Worm (Caenorhabditis elegans) whole organism, L3 larva: ENCODE measurements around the gene arrd-8.

Source experiments
- R02D3.7 ChIP-seq: fragments of 150-350 bp; optimal IDR thresholded peaks from 2 replicates; lab custom pipeline; 2014; ENCODE audit warnings: missing biosample characterization, missing genetic modification characterization
- ZK546.5 ChIP-seq: sonication (generic microtip); optimal IDR thresholded peaks from 2 replicates; lab custom pipeline; 2017; ENCODE audit warnings: missing biosample characterization, missing genetic modification characterization
- aly-2 ChIP-seq: fragments of 150-350 bp; optimal IDR thresholded peaks from 2 replicates; lab custom pipeline; 2014; ENCODE audit warnings: missing biosample characterization, missing genetic modification characterization
- ama-1 ChIP-seq: fragments of 150-350 bp; optimal IDR thresholded peaks from 2 replicates; lab custom pipeline; 2018
- ceh-16 ChIP-seq: sonication (generic microtip); optimal IDR thresholded peaks from 2 replicates; lab custom pipeline; 2017; ENCODE audit warnings: missing biosample characterization, missing genetic modification characterization
- ceh-28 ChIP-seq: fragments of 150-350 bp; optimal IDR thresholded peaks from 2 replicates; lab custom pipeline; 2014; ENCODE audit warnings: missing biosample characterization, missing genetic modification reagents, missing genetic modification characterization
- ceh-82 ChIP-seq: fragments of 150-350 bp; optimal IDR thresholded peaks from 2 replicates; lab custom pipeline; 2014; ENCODE audit warnings: missing biosample characterization, missing genetic modification characterization
- ceh-9 ChIP-seq: sonication (generic microtip); optimal IDR thresholded peaks from 2 replicates; lab custom pipeline; 2018; ENCODE audit warnings: missing biosample characterization, missing genetic modification characterization
- daf-12 ChIP-seq: fragments of 150-350 bp; optimal IDR thresholded peaks from 2 replicates; lab custom pipeline; 2014; ENCODE audit warnings: missing biosample characterization, missing genetic modification reagents, missing genetic modification characterization
- egl-27 ChIP-seq: sonication (generic microtip); optimal IDR thresholded peaks from 4 replicates; lab custom pipeline; 2017; ENCODE audit warnings: missing biosample characterization, missing genetic modification reagents, missing genetic modification characterization
- egl-5 ChIP-seq: fragments of 150-350 bp; optimal IDR thresholded peaks from 2 replicates; lab custom pipeline; 2017; ENCODE audit warnings: missing biosample characterization, missing genetic modification reagents, missing genetic modification characterization, inconsistent platforms
- elt-1 ChIP-seq: fragments of 150-350 bp; optimal IDR thresholded peaks from 2 replicates; lab custom pipeline; 2014; ENCODE audit warnings: missing biosample characterization, missing genetic modification characterization
- elt-2 ChIP-seq: sonication (generic microtip); optimal IDR thresholded peaks from 2 replicates; lab custom pipeline; 2016; ENCODE audit warnings: missing genetic modification reagents, mild to moderate bottlenecking, missing genetic modification characterization, missing compliant biosample characterization
- elt-3 ChIP-seq, 3 experiments: fragments of 150-350 bp in 1 of 3; sonication (generic microtip) in 2 of 3; optimal IDR thresholded peaks; 2 replicates in 2 of 3; 4 replicates in 1 of 3; lab custom pipeline; 2014 to 2017; ENCODE audit warnings: missing biosample characterization in 3 of 3, missing genetic modification characterization in 3 of 3
- eor-1 ChIP-seq, 2 experiments: fragments of 150-350 bp; optimal IDR thresholded peaks; 2 replicates each; lab custom pipeline; 2014 to 2018; ENCODE audit warnings: missing biosample characterization in 2 of 2, missing genetic modification characterization in 2 of 2
- fkh-10 ChIP-seq: sonication (generic microtip); optimal IDR thresholded peaks from 2 replicates; lab custom pipeline; 2017; ENCODE audit warnings: missing biosample characterization, missing genetic modification reagents, missing genetic modification characterization
- fkh-2 ChIP-seq: fragments of 150-350 bp; optimal IDR thresholded peaks from 2 replicates; lab custom pipeline; 2014; ENCODE audit warnings: missing biosample characterization, missing genetic modification reagents, missing genetic modification characterization
- fos-1 ChIP-seq: fragments of 150-350 bp; optimal IDR thresholded peaks from 2 replicates; lab custom pipeline; 2014; ENCODE audit warnings: missing biosample characterization, missing genetic modification characterization
- hmg-11 ChIP-seq: sonication (generic microtip); optimal IDR thresholded peaks from 2 replicates; lab custom pipeline; 2016; ENCODE audit warnings: missing genetic modification characterization, missing compliant biosample characterization
- jun-1 ChIP-seq: fragments of 150-350 bp; optimal IDR thresholded peaks from 2 replicates; lab custom pipeline; 2014; ENCODE audit warnings: missing biosample characterization, missing genetic modification reagents, missing genetic modification characterization
- lin-15B ChIP-seq: fragments of 150-350 bp; optimal IDR thresholded peaks from 2 replicates; lab custom pipeline; 2014; ENCODE audit warnings: missing biosample characterization, missing genetic modification characterization
- lin-39 ChIP-seq: fragments of 150-350 bp; optimal IDR thresholded peaks from 2 replicates; lab custom pipeline; 2018; ENCODE audit warnings: missing biosample characterization, missing genetic modification reagents, missing genetic modification characterization
- lsy-12 ChIP-seq: sonication (generic microtip); optimal IDR thresholded peaks from 2 replicates; lab custom pipeline; 2016; ENCODE audit warnings: mild to moderate bottlenecking, missing genetic modification characterization, missing compliant biosample characterization
- mdl-1 ChIP-seq: fragments of 150-350 bp; optimal IDR thresholded peaks from 2 replicates; lab custom pipeline; 2014; ENCODE audit warnings: missing biosample characterization, missing genetic modification characterization
- mml-1 ChIP-seq: fragments of 150-350 bp; sonication (generic microtip); optimal IDR thresholded peaks from 3 replicates; lab custom pipeline; 2014; ENCODE audit warnings: missing biosample characterization, missing genetic modification characterization
- nfya-1 ChIP-seq: sonication (generic microtip); optimal IDR thresholded peaks from 2 replicates; lab custom pipeline; 2017; ENCODE audit warnings: missing genetic modification characterization, mild to moderate bottlenecking, missing compliant biosample characterization, antibody characterized with exemption, moderate library complexity; ENCODE audit not compliant: insufficient read depth
- nhr-11 ChIP-seq: fragments of 150-350 bp; optimal IDR thresholded peaks from 2 replicates; lab custom pipeline; 2014; ENCODE audit warnings: missing biosample characterization, missing genetic modification characterization
- nhr-12 ChIP-seq: fragments of 150-350 bp; optimal IDR thresholded peaks from 2 replicates; lab custom pipeline; 2014; ENCODE audit warnings: missing biosample characterization, missing genetic modification characterization
- nhr-23 ChIP-seq: fragments of 150-350 bp; optimal IDR thresholded peaks from 2 replicates; lab custom pipeline; 2014; ENCODE audit warnings: missing biosample characterization, missing genetic modification reagents, missing genetic modification characterization
- nhr-237 ChIP-seq: fragments of 150-350 bp; optimal IDR thresholded peaks from 2 replicates; lab custom pipeline; 2014; ENCODE audit warnings: missing biosample characterization, missing genetic modification characterization
- nhr-25 ChIP-seq: sonication (generic microtip); optimal IDR thresholded peaks from 2 replicates; lab custom pipeline; 2017; ENCODE audit warnings: missing biosample characterization, missing genetic modification characterization
- nhr-28 ChIP-seq: fragments of 150-350 bp; optimal IDR thresholded peaks from 2 replicates; lab custom pipeline; 2014; ENCODE audit warnings: missing biosample characterization, missing genetic modification characterization
- nhr-43 ChIP-seq: sonication (generic microtip); optimal IDR thresholded peaks from 2 replicates; lab custom pipeline; 2016; ENCODE audit warnings: mild to moderate bottlenecking, missing genetic modification characterization, missing compliant biosample characterization; ENCODE audit not compliant: poor library complexity, severe bottlenecking
- nhr-67 ChIP-seq: fragments of 150-350 bp; optimal IDR thresholded peaks from 2 replicates; lab custom pipeline; 2014; ENCODE audit warnings: missing biosample characterization, missing genetic modification characterization
- nhr-76 ChIP-seq: fragments of 150-350 bp; sonication (generic microtip); optimal IDR thresholded peaks from 5 replicates; lab custom pipeline; 2014; ENCODE audit warnings: missing biosample characterization, missing genetic modification characterization
- nhr-77 ChIP-seq: fragments of 150-350 bp; optimal IDR thresholded peaks from 2 replicates; lab custom pipeline; 2014; ENCODE audit warnings: missing biosample characterization, missing genetic modification characterization
- pha-4 ChIP-seq: fragments of 150-350 bp; optimal IDR thresholded peaks from 2 replicates; lab custom pipeline; 2014; ENCODE audit warnings: missing biosample characterization, missing genetic modification reagents, missing genetic modification characterization
- pqm-1 ChIP-seq: fragments of 150-350 bp; optimal IDR thresholded peaks from 2 replicates; lab custom pipeline; 2017; ENCODE audit warnings: missing biosample characterization, missing genetic modification characterization, inconsistent platforms
- sea-2 ChIP-seq: fragments of 150-350 bp; sonication (generic microtip); optimal IDR thresholded peaks from 4 replicates; lab custom pipeline; 2014; ENCODE audit warnings: missing biosample characterization, missing genetic modification reagents, missing genetic modification characterization
- skn-1 ChIP-seq: fragments of 150-350 bp; optimal IDR thresholded peaks from 2 replicates; lab custom pipeline; 2014; ENCODE audit warnings: missing biosample characterization, missing genetic modification characterization
- snpc-4 ChIP-seq: fragments of 150-350 bp; optimal IDR thresholded peaks from 2 replicates; lab custom pipeline; 2014; ENCODE audit warnings: missing biosample characterization, missing genetic modification characterization
- tbx-2 ChIP-seq: sonication (generic microtip); optimal IDR thresholded peaks from 2 replicates; lab custom pipeline; 2016; ENCODE audit warnings: mild to moderate bottlenecking, missing genetic modification characterization, missing compliant biosample characterization
- unc-39 ChIP-seq: sonication (generic microtip); optimal IDR thresholded peaks from 4 replicates; lab custom pipeline; 2017; ENCODE audit warnings: missing biosample characterization, missing genetic modification characterization
- unc-62 ChIP-seq: fragments of 150-350 bp; sonication (generic microtip); optimal IDR thresholded peaks from 4 replicates; lab custom pipeline; 2014; ENCODE audit warnings: missing biosample characterization, missing genetic modification reagents, missing genetic modification characterization
- zag-1 ChIP-seq: fragments of 150-350 bp; optimal IDR thresholded peaks from 2 replicates; lab custom pipeline; 2014; ENCODE audit warnings: missing biosample characterization, missing genetic modification characterization
- ztf-11 ChIP-seq: fragments of 150-350 bp; optimal IDR thresholded peaks from 2 replicates; lab custom pipeline; 2014; ENCODE audit warnings: missing biosample characterization, missing genetic modification characterization
- ztf-4 ChIP-seq: fragments of 150-350 bp; optimal IDR thresholded peaks from 2 replicates; lab custom pipeline; 2014; ENCODE audit warnings: missing biosample characterization, missing genetic modification characterization

Gene arrd-8

DNA sequence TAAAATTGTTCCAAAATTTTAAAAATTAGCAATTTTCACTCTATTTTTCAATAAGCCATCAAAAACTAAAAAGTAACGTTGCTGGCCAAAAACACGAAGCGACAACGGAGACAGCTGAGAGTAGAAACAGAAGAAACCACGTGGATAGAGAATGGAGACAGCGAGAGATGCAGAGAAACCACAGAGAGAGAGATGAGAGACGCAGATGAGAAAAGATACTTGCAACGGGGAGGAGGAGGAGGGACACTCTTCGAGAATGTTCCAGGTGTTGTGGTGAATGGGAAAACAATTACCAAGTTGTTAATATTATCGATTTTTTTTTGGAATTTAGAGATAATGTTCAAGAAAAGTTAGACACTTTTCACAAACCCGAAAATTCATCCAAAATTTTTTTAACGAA lies 37.5 kb downstream of the arrd-8 start (continued):
- no peak for TF ChIP-seq daf-12 (tag; lab: Kevin White, UChicago)

DNA sequence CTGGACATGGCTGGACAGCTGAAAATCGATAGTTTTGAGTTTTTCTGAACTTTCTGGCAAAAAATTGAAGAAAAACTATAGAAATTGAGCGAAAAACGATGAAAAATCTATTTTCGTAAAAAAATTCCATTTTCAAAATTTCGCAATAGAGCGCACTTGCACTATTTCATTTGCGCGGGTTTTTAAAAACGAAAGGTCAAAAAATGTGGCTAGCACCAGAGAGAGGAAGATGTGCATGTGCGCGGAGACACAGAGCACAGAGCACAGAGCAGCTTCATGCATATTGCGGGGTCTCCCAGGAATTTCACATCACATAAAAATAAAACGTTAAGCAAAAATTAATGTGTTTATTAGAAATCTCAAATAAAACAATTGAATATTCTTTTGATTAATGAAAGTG lies 43.0 kb downstream of the arrd-8 start, which contains the start of gene Y17G7B.18:
Gene Y17G7B.18 (minus strand): TSS at position 18 of the 400 bp plus-strand sequence.
- TF ChIP-seq R02D3.7 (tag; lab: Kevin White, UChicago) (peak; percentile 47), nhr-67 (tag; lab: Kevin White, UChicago) (no peak), jun-1 (tag; lab: Kevin White, UChicago) (no peak), snpc-4 (tag; lab: Kevin White, UChicago) (peak; percentile 64), nfya-1 (tag; lab: Kevin White, UChicago) (peak; percentile 83), ztf-4 (no peak), nhr-23 (tag; lab: Kevin White, UChicago) (peak; percentile 53), ceh-9 (tag; lab: Kevin White, UChicago) (no peak), lin-39 (tag; lab: Kevin White, UChicago) (peak; percentile 26), nhr-12 (no peak), ZK546.5 (no peak), tbx-2 (tag; lab: Kevin White, UChicago) (no peak), ceh-28 (tag; lab: Kevin White, UChicago) (peak; percentile 29), unc-62 (GFP tag; lab: Kevin White, UChicago) (no peak), nhr-28 (no peak), nhr-237 (tag; lab: Kevin White, UChicago) (no peak), nhr-43 (tag; lab: Kevin White, UChicago) (no peak), zag-1 (no peak), ztf-11 (no peak), egl-27 (tag; lab: Kevin White, UChicago) (no peak), nhr-77 (tag; lab: Kevin White, UChicago) (no peak), mdl-1 (no peak), daf-12 (tag; lab: Kevin White, UChicago) (no peak), mml-1 (tag; lab: Kevin White, UChicago) (no peak), eor-1 (tag; optimal IDR thresholded peaks at IDR 0.05; lab: Kevin White, UChicago) (no peak), ceh-16 (tag; lab: Kevin White, UChicago) (no peak), ama-1 (lab: Kevin White, UChicago) (no peak), aly-2 (no peak), elt-3 (tag; optimal IDR thresholded peaks at IDR 0.05; lab: Kevin White, UChicago) (no peak), nhr-25 (tag; lab: Kevin White, UChicago) (peak; percentile 36), sea-2 (no peak), skn-1 (tag; lab: Kevin White, UChicago) (peak; percentile 71), nhr-76 (no peak), fkh-2 (tag; lab: Kevin White, UChicago) (no peak), lin-15B (tag; lab: Kevin White, UChicago) (peak; percentile 84), egl-5 (tag; lab: Kevin White, UChicago) (peak; percentile 39), elt-2 (tag; lab: Kevin White, UChicago) (no peak), pha-4 (tag; lab: Kevin White, UChicago) (peak; percentile 87), ceh-82 (tag; lab: Kevin White, UChicago) (peak; percentile 33), hmg-11 (tag; lab: Kevin White, UChicago) (peak; percentile 78), pqm-1 (tag; lab: Kevin White, UChicago) (no peak), fos-1 (no peak), nhr-11 (tag; lab: Kevin White, UChicago) (no peak), elt-1 (tag; lab: Kevin White, UChicago) (no peak), unc-39 (tag; lab: Kevin White, UChicago) (no peak), lsy-12 (no peak), fkh-10 (GFP tag; lab: Kevin White, UChicago) (peak; percentile 58)
